Worm (Caenorhabditis elegans): ENCODE data around the gene cdc-48.1.

- TF ChIP-seq snpc-4 (tag; optimal IDR thresholded peaks at IDR 0.05) (no peak), unc-39 (tag; optimal IDR thresholded peaks at IDR 0.05) (no peak), nhr-11 (tag; optimal IDR thresholded peaks at IDR 0.05) (no peak), lin-11 (tag; optimal IDR thresholded peaks at IDR 0.05) (no peak), ceh-82 (tag; optimal IDR thresholded peaks at IDR 0.05) (no peak), elt-1 (tag; optimal IDR thresholded peaks at IDR 0.05) (no peak)
Measured at ce11 chrII:10554046-10554399, 9.2 kb downstream of the cdc-48.1 start.

Data from whole organism, L2 larva.